Worm (Caenorhabditis elegans) whole organism, L3 larva: Measurements from ENCODE around the gene let-92.

Source experiments
- ZK546.5 ChIP-seq: sonication (generic microtip); optimal IDR thresholded peaks from 2 replicates; lab custom pipeline; 2017; ENCODE audit warnings: missing biosample characterization, missing genetic modification characterization
- ama-1 ChIP-seq: fragments of 150-350 bp; optimal IDR thresholded peaks from 2 replicates; lab custom pipeline; 2018
- ceh-28 ChIP-seq: fragments of 150-350 bp; optimal IDR thresholded peaks from 2 replicates; lab custom pipeline; 2014; ENCODE audit warnings: missing biosample characterization, missing genetic modification reagents, missing genetic modification characterization
- daf-12 ChIP-seq: fragments of 150-350 bp; optimal IDR thresholded peaks from 2 replicates; lab custom pipeline; 2014; ENCODE audit warnings: missing biosample characterization, missing genetic modification reagents, missing genetic modification characterization
- egl-27 ChIP-seq: sonication (generic microtip); optimal IDR thresholded peaks from 4 replicates; lab custom pipeline; 2017; ENCODE audit warnings: missing biosample characterization, missing genetic modification reagents, missing genetic modification characterization
- egl-5 ChIP-seq: fragments of 150-350 bp; optimal IDR thresholded peaks from 2 replicates; lab custom pipeline; 2017; ENCODE audit warnings: missing biosample characterization, missing genetic modification reagents, missing genetic modification characterization, inconsistent platforms
- elt-2 ChIP-seq: sonication (generic microtip); optimal IDR thresholded peaks from 2 replicates; lab custom pipeline; 2016; ENCODE audit warnings: missing genetic modification reagents, mild to moderate bottlenecking, missing genetic modification characterization, missing compliant biosample characterization
- elt-3 ChIP-seq, 3 experiments: fragments of 150-350 bp in 1 of 3; sonication (generic microtip) in 2 of 3; optimal IDR thresholded peaks; 2 replicates in 2 of 3; 4 replicates in 1 of 3; lab custom pipeline; 2014 to 2017; ENCODE audit warnings: missing biosample characterization in 3 of 3, missing genetic modification characterization in 3 of 3
- fkh-10 ChIP-seq: sonication (generic microtip); optimal IDR thresholded peaks from 2 replicates; lab custom pipeline; 2017; ENCODE audit warnings: missing biosample characterization, missing genetic modification reagents, missing genetic modification characterization
- fkh-2 ChIP-seq: fragments of 150-350 bp; optimal IDR thresholded peaks from 2 replicates; lab custom pipeline; 2014; ENCODE audit warnings: missing biosample characterization, missing genetic modification reagents, missing genetic modification characterization
- hmg-11 ChIP-seq: sonication (generic microtip); optimal IDR thresholded peaks from 2 replicates; lab custom pipeline; 2016; ENCODE audit warnings: missing genetic modification characterization, missing compliant biosample characterization
- jun-1 ChIP-seq: fragments of 150-350 bp; optimal IDR thresholded peaks from 2 replicates; lab custom pipeline; 2014; ENCODE audit warnings: missing biosample characterization, missing genetic modification reagents, missing genetic modification characterization
- lin-15B ChIP-seq: fragments of 150-350 bp; optimal IDR thresholded peaks from 2 replicates; lab custom pipeline; 2014; ENCODE audit warnings: missing biosample characterization, missing genetic modification characterization
- lin-39 ChIP-seq: fragments of 150-350 bp; optimal IDR thresholded peaks from 2 replicates; lab custom pipeline; 2018; ENCODE audit warnings: missing biosample characterization, missing genetic modification reagents, missing genetic modification characterization
- lsy-12 ChIP-seq: sonication (generic microtip); optimal IDR thresholded peaks from 2 replicates; lab custom pipeline; 2016; ENCODE audit warnings: mild to moderate bottlenecking, missing genetic modification characterization, missing compliant biosample characterization
- mdl-1 ChIP-seq: fragments of 150-350 bp; optimal IDR thresholded peaks from 2 replicates; lab custom pipeline; 2014; ENCODE audit warnings: missing biosample characterization, missing genetic modification characterization
- nfya-1 ChIP-seq: sonication (generic microtip); optimal IDR thresholded peaks from 2 replicates; lab custom pipeline; 2017; ENCODE audit warnings: missing genetic modification characterization, mild to moderate bottlenecking, missing compliant biosample characterization, antibody characterized with exemption, moderate library complexity; ENCODE audit not compliant: insufficient read depth
- nhr-11 ChIP-seq: fragments of 150-350 bp; optimal IDR thresholded peaks from 2 replicates; lab custom pipeline; 2014; ENCODE audit warnings: missing biosample characterization, missing genetic modification characterization
- nhr-12 ChIP-seq: fragments of 150-350 bp; optimal IDR thresholded peaks from 2 replicates; lab custom pipeline; 2014; ENCODE audit warnings: missing biosample characterization, missing genetic modification characterization
- nhr-23 ChIP-seq: fragments of 150-350 bp; optimal IDR thresholded peaks from 2 replicates; lab custom pipeline; 2014; ENCODE audit warnings: missing biosample characterization, missing genetic modification reagents, missing genetic modification characterization
- nhr-25 ChIP-seq: sonication (generic microtip); optimal IDR thresholded peaks from 2 replicates; lab custom pipeline; 2017; ENCODE audit warnings: missing biosample characterization, missing genetic modification characterization
- nhr-28 ChIP-seq: fragments of 150-350 bp; optimal IDR thresholded peaks from 2 replicates; lab custom pipeline; 2014; ENCODE audit warnings: missing biosample characterization, missing genetic modification characterization
- nhr-43 ChIP-seq: sonication (generic microtip); optimal IDR thresholded peaks from 2 replicates; lab custom pipeline; 2016; ENCODE audit warnings: mild to moderate bottlenecking, missing genetic modification characterization, missing compliant biosample characterization; ENCODE audit not compliant: poor library complexity, severe bottlenecking
- nhr-67 ChIP-seq: fragments of 150-350 bp; optimal IDR thresholded peaks from 2 replicates; lab custom pipeline; 2014; ENCODE audit warnings: missing biosample characterization, missing genetic modification characterization
- pha-4 ChIP-seq: fragments of 150-350 bp; optimal IDR thresholded peaks from 2 replicates; lab custom pipeline; 2014; ENCODE audit warnings: missing biosample characterization, missing genetic modification reagents, missing genetic modification characterization
- pqm-1 ChIP-seq: fragments of 150-350 bp; optimal IDR thresholded peaks from 2 replicates; lab custom pipeline; 2017; ENCODE audit warnings: missing biosample characterization, missing genetic modification characterization, inconsistent platforms
- sea-2 ChIP-seq: fragments of 150-350 bp; sonication (generic microtip); optimal IDR thresholded peaks from 4 replicates; lab custom pipeline; 2014; ENCODE audit warnings: missing biosample characterization, missing genetic modification reagents, missing genetic modification characterization
- skn-1 ChIP-seq: fragments of 150-350 bp; optimal IDR thresholded peaks from 2 replicates; lab custom pipeline; 2014; ENCODE audit warnings: missing biosample characterization, missing genetic modification characterization
- snpc-4 ChIP-seq: fragments of 150-350 bp; optimal IDR thresholded peaks from 2 replicates; lab custom pipeline; 2014; ENCODE audit warnings: missing biosample characterization, missing genetic modification characterization
- unc-39 ChIP-seq: sonication (generic microtip); optimal IDR thresholded peaks from 4 replicates; lab custom pipeline; 2017; ENCODE audit warnings: missing biosample characterization, missing genetic modification characterization
- unc-62 ChIP-seq: fragments of 150-350 bp; sonication (generic microtip); optimal IDR thresholded peaks from 4 replicates; lab custom pipeline; 2014; ENCODE audit warnings: missing biosample characterization, missing genetic modification reagents, missing genetic modification characterization
- zag-1 ChIP-seq: fragments of 150-350 bp; optimal IDR thresholded peaks from 2 replicates; lab custom pipeline; 2014; ENCODE audit warnings: missing biosample characterization, missing genetic modification characterization
- ztf-4 ChIP-seq: fragments of 150-350 bp; optimal IDR thresholded peaks from 2 replicates; lab custom pipeline; 2014; ENCODE audit warnings: missing biosample characterization, missing genetic modification characterization

let-92 gene

ce11 chrIV:11813901-11814300 is 44.3 kb upstream of the let-92 start, which contains the start of gene M117.1:
TSS of gene M117.1 (plus strand) at chrIV:11814247.
- no peak for TF ChIP-seq nhr-43 (tag; lab: Kevin White, UChicago)

DNA sequence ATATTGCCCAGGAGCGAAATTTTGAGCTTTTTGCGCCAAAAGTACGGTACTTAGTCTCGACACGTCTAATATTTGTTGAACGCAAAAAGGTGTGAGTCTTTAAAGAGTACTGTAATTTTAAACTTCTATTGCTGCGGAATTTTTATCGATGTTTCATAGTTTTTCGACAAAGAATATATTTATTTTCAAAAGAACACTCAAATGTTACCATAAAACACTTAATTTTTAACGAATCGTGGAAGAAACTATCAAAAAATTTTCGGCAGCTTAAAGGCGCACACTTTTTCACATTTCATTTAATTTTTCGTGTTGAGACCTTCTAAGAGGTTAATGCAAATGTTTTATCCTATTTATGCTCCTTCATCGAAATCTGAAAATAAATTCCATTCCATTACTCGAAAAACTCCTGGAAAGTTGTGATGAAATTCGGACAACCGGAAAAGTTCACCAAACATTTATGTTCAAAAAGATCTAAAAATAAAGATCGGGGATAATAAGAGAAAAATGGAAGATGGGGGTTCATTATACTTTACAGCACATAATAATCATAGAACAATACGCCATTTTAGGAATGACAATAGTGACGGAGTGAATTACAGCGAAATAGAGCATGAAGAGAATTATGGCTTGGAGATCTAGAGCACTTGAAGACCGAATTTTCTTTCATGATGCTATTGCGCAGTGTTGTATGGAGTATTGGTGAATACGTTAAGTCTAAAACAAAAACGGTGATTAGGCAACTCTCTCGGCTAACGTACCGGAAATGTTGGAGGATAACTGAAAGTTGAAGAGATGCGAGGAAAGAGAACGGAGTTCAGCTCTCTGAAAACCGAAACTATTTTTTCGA is 38.0 kb upstream of the let-92 start:
- TF ChIP-seq sea-2 (GFP tag; lab: Kevin White, UChicago) (no peak), nhr-28 (tag; lab: Kevin White, UChicago) (no peak), nhr-12 (tag; lab: Kevin White, UChicago) (no peak), snpc-4 (tag; lab: Kevin White, UChicago) (no peak), unc-39 (tag; lab: Kevin White, UChicago) (no peak), nhr-67 (tag; lab: Kevin White, UChicago) (no peak), elt-2 (tag; lab: Kevin White, UChicago) (peak; percentile 0), daf-12 (no peak), lsy-12 (tag; lab: Kevin White, UChicago) (no peak), nhr-11 (peak; percentile 28), ama-1 (lab: Kevin White, UChicago) (peak; percentile 88), nfya-1 (tag; lab: Kevin White, UChicago) (no peak), nhr-25 (tag; lab: Kevin White, UChicago) (peak; percentile 25), elt-3 (tag; optimal IDR thresholded peaks at IDR 0.05; lab: Kevin White, UChicago) (no peak), ztf-4 (tag; lab: Kevin White, UChicago) (no peak), fkh-10 (GFP tag; lab: Kevin White, UChicago) (no peak), zag-1 (tag; lab: Kevin White, UChicago) (no peak), pqm-1 (tag; lab: Kevin White, UChicago) (no peak), lin-15B (tag; lab: Kevin White, UChicago) (no peak)

- TF ChIP-seq snpc-4 (tag; lab: Kevin White, UChicago), result no peak
- peak; percentile 75 for TF ChIP-seq egl-5 (tag; lab: Kevin White, UChicago)
- TF ChIP-seq pqm-1 (tag; lab: Kevin White, UChicago), result peak; percentile 49
- no peak for TF ChIP-seq nhr-25 (tag; lab: Kevin White, UChicago)
- TF ChIP-seq egl-27 (tag; lab: Kevin White, UChicago), result peak; percentile 10
- peak; percentile 61 for TF ChIP-seq lin-39 (tag; lab: Kevin White, UChicago)
- TF ChIP-seq hmg-11 (tag; lab: Kevin White, UChicago), result peak; percentile 58
- TF ChIP-seq pha-4 (tag; lab: Kevin White, UChicago), result peak; percentile 61
- peak; percentile 50 for TF ChIP-seq lsy-12 (tag; lab: Kevin White, UChicago)
- TF ChIP-seq nhr-28 (tag; lab: Kevin White, UChicago), result no peak
- peak; percentile 77 for TF ChIP-seq ceh-28 (tag; lab: Kevin White, UChicago)
- TF ChIP-seq lin-15B (tag; lab: Kevin White, UChicago), result peak; percentile 65
- peak; percentile 20 for TF ChIP-seq ama-1 (lab: Kevin White, UChicago)
- TF ChIP-seq fkh-10 (GFP tag; lab: Kevin White, UChicago), result peak; percentile 62
- peak; percentile 51 for TF ChIP-seq mdl-1 (tag; lab: Kevin White, UChicago)
- no peak for TF ChIP-seq nhr-67 (tag; lab: Kevin White, UChicago)
- TF ChIP-seq elt-2 (tag; lab: Kevin White, UChicago), result peak; percentile 80
- no peak for TF ChIP-seq zag-1 (tag; lab: Kevin White, UChicago)
- peak; percentile 67 for TF ChIP-seq jun-1 (tag; lab: Kevin White, UChicago)
- no peak for TF ChIP-seq ZK546.5 (tag; lab: Kevin White, UChicago)
- TF ChIP-seq nhr-12 (tag; lab: Kevin White, UChicago), result no peak
- TF ChIP-seq nfya-1 (tag; lab: Kevin White, UChicago), result peak; percentile 79
- TF ChIP-seq sea-2 (GFP tag; lab: Kevin White, UChicago), result peak; percentile 77
- TF ChIP-seq unc-62 (GFP tag; lab: Kevin White, UChicago), result peak; percentile 19
These were observed 36.5 kb upstream of the let-92 start, which contains the start of the genes par-5 and M117.3 for ce11 chrIV:11821591-11822361. TSS of gene par-5 (minus strand) at chrIV:11821924. TSS of gene M117.3 (plus strand) at chrIV:11822206.

ce11 chrIV:11822454-11822853 is 35.8 kb upstream of the let-92 start:
- TF ChIP-seq ZK546.5 (tag; lab: Kevin White, UChicago) (no peak), lin-15B (tag; lab: Kevin White, UChicago) (peak; percentile 71), pha-4 (tag; lab: Kevin White, UChicago) (peak; percentile 40), nhr-25 (tag; lab: Kevin White, UChicago) (peak; percentile 45), skn-1 (tag; lab: Kevin White, UChicago) (no peak), fkh-2 (tag; lab: Kevin White, UChicago) (no peak), ama-1 (lab: Kevin White, UChicago) (peak; percentile 30), nfya-1 (tag; lab: Kevin White, UChicago) (peak; percentile 70), snpc-4 (tag; lab: Kevin White, UChicago) (peak; percentile 60), hmg-11 (tag; lab: Kevin White, UChicago) (peak; percentile 16), lsy-12 (tag; lab: Kevin White, UChicago) (peak; percentile 13), nhr-23 (tag; lab: Kevin White, UChicago) (peak; percentile 55), lin-39 (tag; lab: Kevin White, UChicago) (peak; percentile 40)
